Fruit fly (Drosophila melanogaster): ENCODE results near the gene CG3558.

- no peak for TF ChIP-seq Deaf1 (tag; optimal IDR thresholded peaks at IDR 0.05)
- no peak for TF ChIP-seq CG11695 (GFP tag; IDR thresholded peaks at IDR 0.05)
- no peak for TF ChIP-seq prd (optimal IDR thresholded peaks at IDR 0.05)
- peak; percentile 55; the same call in 1 of the 3 replicates for TF ChIP-seq prd (GFP tag; IDR thresholded peaks at IDR 0.05)
- TF ChIP-seq CG17359 (tag; optimal IDR thresholded peaks at IDR 0.05) = no peak
- TF ChIP-seq Mrtf (GFP tag; IDR thresholded peaks at IDR 0.05) = 0 out of 3 replicates have a peak, but pooled peaks have one; percentile 24
- no peak for TF ChIP-seq CG9215 (GFP tag; IDR thresholded peaks at IDR 0.05)
- no peak for TF ChIP-seq CG1233 (GFP tag; optimal IDR thresholded peaks at IDR 0.05)
- peak; percentile 49 for TF ChIP-seq slbo (GFP tag; IDR thresholded peaks at IDR 0.05)
These were observed 20.1 kb downstream of the CG3558 start for dm6 chr2L:3012780-3013179.
